Fruit fly (Drosophila melanogaster): ENCODE results near the gene fid.

fid gene

dm6 chr3R:26021195-26021914, 51.5 kb downstream of the fid start (continued):
- TF ChIP-seq pum (GFP tag; optimal IDR thresholded peaks at IDR 0.05), result peak; percentile 88
- peak; percentile 32; the same call in 1 of the 2 replicates for TF ChIP-seq inv (GFP tag; IDR thresholded peaks at IDR 0.05; ENCODE audit: partially characterized antibody)
- TF ChIP-seq CG33213 (GFP tag; optimal IDR thresholded peaks at IDR 0.05), result peak; percentile 24
- TF ChIP-seq CG3995 (GFP tag; optimal IDR thresholded peaks at IDR 0.05), result peak; percentile 59
- TF ChIP-seq Oli (tag; optimal IDR thresholded peaks at IDR 0.05), result peak; percentile 97
- peak; percentile 79 for TF ChIP-seq B-H1 (GFP tag; IDR thresholded peaks at IDR 0.05)
- TF ChIP-seq fru (optimal IDR thresholded peaks at IDR 0.05), result no peak
- no peak for TF ChIP-seq pita (GFP tag; optimal IDR thresholded peaks at IDR 0.05)
- TF ChIP-seq so (GFP tag; IDR thresholded peaks at IDR 0.05), result peak; percentile 46; the same call in 1 of the 3 replicates
- TF ChIP-seq shn (GFP tag; optimal IDR thresholded peaks at IDR 0.05), result peak; percentile 73
- peak; percentile 76 for TF ChIP-seq tx (GFP tag; optimal IDR thresholded peaks at IDR 0.05)
- peak; percentile 91 for TF ChIP-seq dysf (GFP tag; IDR thresholded peaks at IDR 0.05)
- TF ChIP-seq CG17361 (GFP tag; IDR thresholded peaks at IDR 0.05), result peak; percentile 100
- TF ChIP-seq ro (GFP tag; IDR thresholded peaks at IDR 0.05), result peak; percentile 73; the same call in 1 of the 2 replicates
- peak; percentile 74 for TF ChIP-seq jumu (GFP tag; optimal IDR thresholded peaks at IDR 0.05)
- TF ChIP-seq Optix (GFP tag; IDR thresholded peaks at IDR 0.05), result 0 out of 3 replicates have a peak, but pooled peaks have one; percentile 36
- TF ChIP-seq cwo (GFP tag; optimal IDR thresholded peaks at IDR 0.05), result peak; percentile 78
- TF ChIP-seq CG11093 (GFP tag; IDR thresholded peaks at IDR 0.05), result peak; percentile 90
- no peak for TF ChIP-seq CG2199 (GFP tag; IDR thresholded peaks at IDR 0.05)
- no peak for TF ChIP-seq usp (GFP tag; optimal IDR thresholded peaks at IDR 0.05)
- peak; percentile 73 for TF ChIP-seq Atf3 (GFP tag; optimal IDR thresholded peaks at IDR 0.05)
- peak; percentile 83 for TF ChIP-seq ssp (GFP tag; IDR thresholded peaks at IDR 0.05)
- TF ChIP-seq CG5245 (GFP tag; optimal IDR thresholded peaks at IDR 0.05), result peak; percentile 87
- TF ChIP-seq C15 (GFP tag; IDR thresholded peaks at IDR 0.05), result 0 out of 3 replicates have a peak, but pooled peaks have one; percentile 47
- no peak; the same call in 2 of the 3 replicates for TF ChIP-seq HLH4C (GFP tag; IDR thresholded peaks at IDR 0.05; ENCODE audit: partially characterized antibody)
- TF ChIP-seq sens-2 (GFP tag; IDR thresholded peaks at IDR 0.05), result no peak; the same call in 1 of the 2 replicates
- no peak for TF ChIP-seq CG13287 (GFP tag; IDR thresholded peaks at IDR 0.05; ENCODE audit: partially characterized antibody)
- peak; percentile 93 for TF ChIP-seq BtbVII (GFP tag; optimal IDR thresholded peaks at IDR 0.05)
- TF ChIP-seq tap (tag; optimal IDR thresholded peaks at IDR 0.05), result peak; percentile 83
- TF ChIP-seq CG11560 (tag; IDR thresholded peaks at IDR 0.05), result peak; percentile 77; the same call in 2 of the 3 replicates
- TF ChIP-seq CG1602 (GFP tag; optimal IDR thresholded peaks at IDR 0.05), result peak; percentile 95
- TF ChIP-seq lbe (GFP tag; optimal IDR thresholded peaks at IDR 0.05), result peak; percentile 72
- TF ChIP-seq emc (GFP tag; optimal IDR thresholded peaks at IDR 0.05), result peak; percentile 47
- peak; percentile 24 for TF ChIP-seq NK7.1 (GFP tag; optimal IDR thresholded peaks at IDR 0.05)
- peak; percentile 59 for TF ChIP-seq CG1647 (GFP tag; optimal IDR thresholded peaks at IDR 0.05)
- TF ChIP-seq ham (GFP tag; IDR thresholded peaks at IDR 0.05), result 0 out of 2 replicates have a peak, but pooled peaks have one; percentile 43
- TF ChIP-seq Tbp (GFP tag; optimal IDR thresholded peaks at IDR 0.05), result no peak
- peak; percentile 93 for TF ChIP-seq CG2120 (GFP tag; optimal IDR thresholded peaks at IDR 0.05)
- peak; percentile 57 for TF ChIP-seq CG4854 (GFP tag; optimal IDR thresholded peaks at IDR 0.05)
- peak; percentile 53 for TF ChIP-seq CG10565 (GFP tag; optimal IDR thresholded peaks at IDR 0.05)
- peak; percentile 91 for TF ChIP-seq CG18476 (GFP tag; optimal IDR thresholded peaks at IDR 0.05)
- no peak for TF ChIP-seq HmgD (GFP tag; optimal IDR thresholded peaks at IDR 0.05)
- peak; percentile 93 for TF ChIP-seq CG1529 (GFP tag; optimal IDR thresholded peaks at IDR 0.05)
- TF ChIP-seq CG9609 (GFP tag; optimal IDR thresholded peaks at IDR 0.05), result peak; percentile 79
- peak; percentile 99 for TF ChIP-seq nmo (GFP tag; optimal IDR thresholded peaks at IDR 0.05)
- peak; percentile 64 for TF ChIP-seq repo (GFP tag; optimal IDR thresholded peaks at IDR 0.05)
- peak; percentile 95 for TF ChIP-seq Atf-2 (GFP tag; optimal IDR thresholded peaks at IDR 0.05)
- TF ChIP-seq mirr (GFP tag; optimal IDR thresholded peaks at IDR 0.05), result no peak
- peak; percentile 97 for TF ChIP-seq CG13775 (GFP tag; optimal IDR thresholded peaks at IDR 0.05)
- no peak for TF ChIP-seq z (GFP tag; IDR thresholded peaks at IDR 0.05)
- TF ChIP-seq sr (GFP tag; IDR thresholded peaks at IDR 0.05), result no peak
